Worm (Caenorhabditis elegans): ENCODE data around the gene Y17G7B.8.

Y17G7B.8 gene

DNA sequence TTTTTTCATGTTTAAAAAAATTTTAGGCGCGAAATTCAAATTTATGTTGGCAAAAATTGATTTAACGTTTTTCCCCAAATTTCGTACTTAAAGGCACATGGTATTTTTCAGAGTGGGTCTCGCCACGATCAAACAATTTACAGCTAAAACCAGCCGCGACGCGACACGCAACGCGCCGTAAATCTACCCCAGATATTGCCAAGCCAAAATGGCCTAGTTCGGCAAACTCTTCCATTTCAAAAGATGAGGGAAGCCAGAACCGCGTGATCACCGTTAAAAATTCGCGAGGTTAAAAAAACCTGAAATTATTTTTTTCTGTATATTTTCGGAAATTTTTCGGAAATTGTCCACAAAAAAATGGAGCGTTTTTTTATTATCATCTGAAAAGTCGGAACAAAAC lies 32.3 kb upstream of the Y17G7B.8 start:
- TF ChIP-seq T26A5.8 (tag; optimal IDR thresholded peaks at IDR 0.05) (no peak), F57A8.1 (GFP tag; optimal IDR thresholded peaks at IDR 0.05) (no peak), cebp-2 (GFP tag; IDR thresholded peaks at IDR 0.05) (no peak), chd-7 (tag; optimal IDR thresholded peaks at IDR 0.05) (no peak), F23B12.7 (tag; optimal IDR thresholded peaks at IDR 0.05; ENCODE audit: insufficient read depth) (no peak), zim-3 (tag; optimal IDR thresholded peaks at IDR 0.05) (peak; percentile 9), ztf-28 (GFP tag; IDR thresholded peaks at IDR 0.05) (0 out of 2 replicates have a peak, but pooled peaks have one; percentile 31), cebp-1 (GFP tag; IDR thresholded peaks at IDR 0.05) (no peak), cebp-1 (tag; optimal IDR thresholded peaks at IDR 0.05) (peak; percentile 58), Y53G8AR.9 (GFP tag; conservative IDR thresholded peaks at IDR 0.05) (no peak), him-1 (tag; optimal IDR thresholded peaks at IDR 0.05) (peak; percentile 78), bed-2 (GFP tag; IDR thresholded peaks at IDR 0.05) (no peak), ztf-18 (tag; optimal IDR thresholded peaks at IDR 0.05) (no peak), ceh-100 (GFP tag; IDR thresholded peaks at IDR 0.05) (no peak), madf-3 (GFP tag; IDR thresholded peaks at IDR 0.05) (peak; percentile 85), tlf-1 (GFP tag; optimal IDR thresholded peaks at IDR 0.05) (peak; percentile 3), B0019.2 (GFP tag; conservative IDR thresholded peaks at IDR 0.05) (no peak), repo-1 (tag; optimal IDR thresholded peaks at IDR 0.05) (peak; percentile 47), ceh-27 (GFP tag; optimal IDR thresholded peaks at IDR 0.05) (no peak), let-526 (GFP tag; IDR thresholded peaks at IDR 0.05) (0 out of 2 replicates have a peak, but pooled peaks have one; percentile 9), F57C9.4 (tag; optimal IDR thresholded peaks at IDR 0.05) (no peak), ama-1 (optimal IDR thresholded peaks at IDR 0.05) (peak; percentile 26), ama-1 (GFP tag; optimal IDR thresholded peaks at IDR 0.05) (no peak), K11D2.4 (GFP tag; IDR thresholded peaks at IDR 0.05) (peak; percentile 27; the same call in 1 of the 2 replicates), lir-1 (GFP tag; conservative IDR thresholded peaks at IDR 0.05) (no peak), ceh-91 (GFP tag; IDR thresholded peaks at IDR 0.05) (no peak), nfyb-1 (GFP tag; IDR thresholded peaks at IDR 0.05) (no peak), madf-10 (tag; optimal IDR thresholded peaks at IDR 0.05) (no peak), ztf-26 (tag; optimal IDR thresholded peaks at IDR 0.05) (peak; percentile 32), dpl-1 (GFP tag; optimal IDR thresholded peaks at IDR 0.05) (no peak), hmg-1.2 (GFP tag; IDR thresholded peaks at IDR 0.05) (no peak), gei-17 (GFP tag; optimal IDR thresholded peaks at IDR 0.05) (no peak), rcor-1 (GFP tag; IDR thresholded peaks at IDR 0.05) (no peak), nhr-179 (tag; optimal IDR thresholded peaks at IDR 0.05) (no peak), K12H6.12 (tag; optimal IDR thresholded peaks at IDR 0.05) (no peak), rec-8 (tag; optimal IDR thresholded peaks at IDR 0.05) (no peak), sdz-38 (tag; optimal IDR thresholded peaks at IDR 0.05) (no peak), mcd-1 (GFP tag; IDR thresholded peaks at IDR 0.05) (no peak), madf-8 (GFP tag; conservative IDR thresholded peaks at IDR 0.05) (no peak)

DNA sequence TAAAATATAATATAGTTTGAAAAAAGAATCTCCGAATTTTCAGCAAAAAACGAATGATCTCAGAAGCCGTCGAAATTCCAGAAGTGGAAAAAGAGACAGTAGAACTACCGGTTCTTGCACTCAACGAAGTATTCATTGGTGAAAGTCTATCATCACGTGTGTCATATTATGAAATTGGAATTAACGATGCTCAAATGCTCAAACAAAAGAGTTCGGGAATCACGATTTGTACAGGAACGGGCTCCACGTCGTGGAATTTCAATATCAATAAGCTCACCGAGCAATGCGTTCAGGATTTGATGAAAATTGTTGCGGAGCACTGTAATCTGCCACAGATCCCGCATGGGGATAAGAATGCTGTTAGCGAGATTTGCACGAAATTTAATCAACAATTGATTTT lies 30.8 kb upstream of the Y17G7B.8 start:
- TF ChIP-seq nhr-90 (tag; optimal IDR thresholded peaks at IDR 0.05) (no peak), ama-1 (optimal IDR thresholded peaks at IDR 0.05) (peak; percentile 34), ama-1 (GFP tag; optimal IDR thresholded peaks at IDR 0.05) (no peak), zim-3 (tag; optimal IDR thresholded peaks at IDR 0.05) (peak; percentile 41), mes-4 (tag; optimal IDR thresholded peaks at IDR 0.05) (no peak), ceh-79 (tag; optimal IDR thresholded peaks at IDR 0.05) (peak; percentile 25), F57C9.4 (tag; optimal IDR thresholded peaks at IDR 0.05) (peak; percentile 47), fkh-3 (tag; optimal IDR thresholded peaks at IDR 0.05) (peak; percentile 8), ztf-26 (tag; optimal IDR thresholded peaks at IDR 0.05) (peak; percentile 38), cebp-1 (GFP tag; IDR thresholded peaks at IDR 0.05) (peak; percentile 63; the same call in 1 of the 2 replicates), cebp-1 (tag; optimal IDR thresholded peaks at IDR 0.05) (peak; percentile 56), chd-7 (tag; optimal IDR thresholded peaks at IDR 0.05) (peak; percentile 54), B0336.3 (GFP tag; IDR thresholded peaks at IDR 0.05) (0 out of 2 replicates have a peak, but pooled peaks have one; percentile 21), ets-4 (GFP tag; optimal IDR thresholded peaks at IDR 0.05) (no peak), F52B5.7 (tag; optimal IDR thresholded peaks at IDR 0.05) (peak; percentile 36), F22D6.2 (tag; optimal IDR thresholded peaks at IDR 0.05) (no peak), F55B11.4 (tag; optimal IDR thresholded peaks at IDR 0.05; ENCODE audit: borderline replicate concordance, insufficient read depth) (no peak), mel-28 (tag; optimal IDR thresholded peaks at IDR 0.05; ENCODE audit: borderline replicate concordance) (peak; percentile 69), madf-6 (GFP tag; IDR thresholded peaks at IDR 0.05) (peak; percentile 17; the same call in 1 of the 2 replicates)
